Worm (Caenorhabditis elegans) whole organism, L4/young adult: Measurements from ENCODE around the gene T05A7.6.
A peak's percentile ranks its signal among the peaks of the same experiment; 100 is the strongest.

ENCODE experiments used
- W03F9.2 ChIP-seq: fragments of 150-350 bp; optimal IDR thresholded peaks from 2 replicates; lab custom pipeline; 2014; ENCODE audit warnings: missing biosample characterization, missing genetic modification characterization
- him-1 ChIP-seq: sonication (generic microtip); optimal IDR thresholded peaks from 2 replicates; lab custom pipeline; 2016; ENCODE audit warnings: missing genotype, missing genetic modification reagents, missing genetic modification characterization, missing compliant biosample characterization

- TF ChIP-seq W03F9.2 (tag; lab: Kevin White, UChicago) = peak; percentile 8
- TF ChIP-seq him-1 (tag; lab: Kevin White, UChicago) = peak; percentile 34
These were observed 30.0 kb upstream of the T05A7.6 start, which contains the start of gene unc-85 for ce11 chrII:4701482-4702119.
